Fruit fly (Drosophila melanogaster) whole organism, embryonic: ENCODE data around the gene CG32573.

Source experiments
- Adf1 ChIP-seq: fragments of 200-800 bp; sonication (Bioruptor generic); IDR thresholded peaks from 2 replicates; pipeline ENCODE4 v1.3.6; 2022; ENCODE audit warnings: missing biosample characterization, missing genetic modification characterization
- Aef1 ChIP-seq: fragments of 200-800 bp; sonication (Bioruptor generic); IDR thresholded peaks from 3 replicates; pipeline ENCODE4 v1.3.6; 2022; ENCODE audit warnings: missing biosample characterization, missing genetic modification characterization
- CG10431 ChIP-seq: fragments of 200-800 bp; sonication (Bioruptor generic); optimal IDR thresholded peaks from 3 replicates; lab custom pipeline; 2018; ENCODE audit warnings: missing biosample characterization, mild to moderate bottlenecking, missing genetic modification characterization
- CG12744 ChIP-seq: fragments of 200-800 bp; sonication (Bioruptor generic); optimal IDR thresholded peaks from 2 replicates; lab custom pipeline; 2016; ENCODE audit warnings: missing biosample characterization, missing genetic modification characterization
- CG13624 ChIP-seq: fragments of 200-800 bp; sonication (Bioruptor generic); optimal IDR thresholded peaks from 2 replicates; lab custom pipeline; 2016; ENCODE audit warnings: missing biosample characterization, missing genetic modification characterization
- CG13894 ChIP-seq: fragments of 200-800 bp; sonication (Bioruptor generic); optimal IDR thresholded peaks from 3 replicates; lab custom pipeline; 2018; ENCODE audit warnings: missing biosample characterization, mild to moderate bottlenecking, missing genetic modification characterization, moderate library complexity
- CG15696 ChIP-seq: fragments of 200-800 bp; sonication (Bioruptor generic); optimal IDR thresholded peaks from 2 replicates; lab custom pipeline; 2019; ENCODE audit warnings: missing biosample characterization, mild to moderate bottlenecking, missing genetic modification characterization, moderate library complexity
- CG1603 ChIP-seq: fragments of 200-800 bp; sonication (Bioruptor generic); optimal IDR thresholded peaks from 2 replicates; lab custom pipeline; 2019; ENCODE audit warnings: missing biosample characterization, mild to moderate bottlenecking, missing genetic modification characterization, moderate library complexity
- CG33557 ChIP-seq: fragments of 200-800 bp; sonication (Bioruptor generic); optimal IDR thresholded peaks from 2 replicates; lab custom pipeline; 2019; ENCODE audit warnings: missing biosample characterization, mild to moderate bottlenecking, missing genetic modification characterization, moderate library complexity
- CG42726 ChIP-seq: fragments of 200-800 bp; sonication (Bioruptor generic); IDR thresholded peaks from 2 replicates; pipeline ENCODE4 v1.3.6; 2022; ENCODE audit warnings: missing biosample characterization, missing genetic modification characterization; ENCODE audit not compliant: partially characterized antibody
- CG4360 ChIP-seq: fragments of 200-800 bp; sonication (Bioruptor generic); IDR thresholded peaks from 2 replicates; pipeline ENCODE4 v1.3.6; 2022; ENCODE audit warnings: missing biosample characterization, missing genetic modification characterization
- CG4854 ChIP-seq: fragments of 200-800 bp; sonication (Bioruptor generic); optimal IDR thresholded peaks from 2 replicates; lab custom pipeline; 2016; ENCODE audit warnings: missing biosample characterization, missing genetic modification characterization, inconsistent platforms
- CG6854 ChIP-seq: fragments of 200-800 bp; sonication (Bioruptor generic); optimal IDR thresholded peaks from 3 replicates; lab custom pipeline; 2017; ENCODE audit warnings: missing biosample characterization, mild to moderate bottlenecking, missing genetic modification characterization
- CG7928 ChIP-seq: fragments of 200-800 bp; sonication (Bioruptor generic); optimal IDR thresholded peaks from 2 replicates; lab custom pipeline; 2017; ENCODE audit warnings: missing biosample characterization, mild to moderate bottlenecking, missing genetic modification characterization
- CG8281 ChIP-seq: fragments of 200-800 bp; sonication (Bioruptor generic); optimal IDR thresholded peaks from 2 replicates; lab custom pipeline; 2018; ENCODE audit warnings: missing biosample characterization, mild to moderate bottlenecking, missing genetic modification characterization, moderate library complexity
- CG9215 ChIP-seq: fragments of 200-800 bp; sonication (Bioruptor generic); IDR thresholded peaks from 2 replicates; pipeline ENCODE4 v1.3.6; 2022; ENCODE audit warnings: missing biosample characterization, missing genetic modification characterization
- CG9797 ChIP-seq: fragments of 200-800 bp; sonication (Bioruptor generic); optimal IDR thresholded peaks from 3 replicates; lab custom pipeline; 2018; ENCODE audit warnings: missing biosample characterization, mild to moderate bottlenecking, missing genetic modification characterization
- CG9932 ChIP-seq: fragments of 200-800 bp; sonication (Bioruptor generic); IDR thresholded peaks from 2 replicates; pipeline ENCODE4 v1.3.6; 2022; ENCODE audit warnings: missing biosample characterization, missing genetic modification characterization
- Dll ChIP-seq: fragments of 200-800 bp; sonication (Bioruptor generic); IDR thresholded peaks from 4 replicates; pipeline ENCODE4 v1.3.6; 2022; ENCODE audit warnings: missing biosample characterization, missing genetic modification characterization; ENCODE audit not compliant: partially characterized antibody
- Dp ChIP-seq: fragments of 200-800 bp; sonication (Bioruptor generic); optimal IDR thresholded peaks from 2 replicates; lab custom pipeline; 2018; ENCODE audit warnings: missing biosample characterization, mild to moderate bottlenecking, missing genetic modification characterization, moderate library complexity
- HLH4C ChIP-seq: fragments of 200-800 bp; sonication (Bioruptor generic); IDR thresholded peaks from 3 replicates; pipeline ENCODE4 v1.3.6; 2022; ENCODE audit warnings: missing biosample characterization, missing genetic modification characterization; ENCODE audit not compliant: partially characterized antibody
- HmgZ ChIP-seq: fragments of 200-800 bp; sonication (Bioruptor generic); optimal IDR thresholded peaks from 2 replicates; lab custom pipeline; 2018; ENCODE audit warnings: missing biosample characterization, mild to moderate bottlenecking, missing genetic modification characterization
- Neu2 ChIP-seq: fragments of 200-800 bp; sonication (Bioruptor generic); optimal IDR thresholded peaks from 3 replicates; lab custom pipeline; 2016; ENCODE audit warnings: missing biosample characterization, missing genetic modification characterization, borderline replicate concordance
- Side ChIP-seq: fragments of 200-800 bp; sonication (Bioruptor generic); optimal IDR thresholded peaks from 2 replicates; lab custom pipeline; 2016; ENCODE audit warnings: missing biosample characterization, missing genetic modification characterization
- Sin3A ChIP-seq: fragments of >200 bp; optimal IDR thresholded peaks from 2 replicates; lab custom pipeline; 2018
- Sry-β ChIP-seq: fragments of 200-800 bp; sonication (Bioruptor generic); optimal IDR thresholded peaks from 2 replicates; lab custom pipeline; 2018; ENCODE audit warnings: missing biosample characterization, mild to moderate bottlenecking, missing genetic modification characterization, moderate library complexity
- amos ChIP-seq: fragments of 200-800 bp; sonication (Bioruptor generic); IDR thresholded peaks from 2 replicates; pipeline ENCODE4 v1.3.6; 2022; ENCODE audit warnings: missing biosample characterization, missing genetic modification characterization; ENCODE audit not compliant: partially characterized antibody
- bbx ChIP-seq: fragments of 200-800 bp; sonication (Bioruptor generic); IDR thresholded peaks from 2 replicates; pipeline ENCODE4 v1.3.6; 2022; ENCODE audit warnings: missing biosample characterization, missing genetic modification characterization; ENCODE audit not compliant: partially characterized antibody
- cg ChIP-seq: fragments of 200-800 bp; sonication (Bioruptor generic); optimal IDR thresholded peaks from 3 replicates; lab custom pipeline; 2019; ENCODE audit warnings: missing biosample characterization, mild to moderate bottlenecking, missing genetic modification characterization, moderate library complexity
- chinmo ChIP-seq: fragments of 200-800 bp; sonication (Bioruptor generic); IDR thresholded peaks from 4 replicates; pipeline ENCODE4 v1.3.6; 2022; ENCODE audit warnings: missing biosample characterization, missing genetic modification characterization; ENCODE audit not compliant: partially characterized antibody
- ewg ChIP-seq: fragments of 200-800 bp; sonication (Bioruptor generic); optimal IDR thresholded peaks from 3 replicates; lab custom pipeline; 2017; ENCODE audit warnings: mild to moderate bottlenecking, missing biosample characterization, missing genetic modification reagents, missing genetic modification characterization
- ftz-f1 ChIP-seq: fragments of 200-800 bp; sonication (Bioruptor generic); optimal IDR thresholded peaks from 2 replicates; lab custom pipeline; 2016; ENCODE audit warnings: missing biosample characterization, missing genetic modification characterization
- gcm2 ChIP-seq: fragments of 200-800 bp; sonication (Bioruptor generic); optimal IDR thresholded peaks from 2 replicates; lab custom pipeline; 2016; ENCODE audit warnings: missing biosample characterization, missing genetic modification characterization
- gfzf ChIP-seq: fragments of 200-800 bp; sonication (Bioruptor generic); optimal IDR thresholded peaks from 2 replicates; lab custom pipeline; 2016; ENCODE audit warnings: missing biosample characterization, mild to moderate bottlenecking, missing genetic modification characterization, moderate library complexity
- grau ChIP-seq: fragments of 200-800 bp; optimal IDR thresholded peaks from 3 replicates; lab custom pipeline; 2019; ENCODE audit warnings: missing biosample characterization, mild to moderate bottlenecking, missing genetic modification characterization, moderate library complexity
- gt ChIP-seq: fragments of 200-800 bp; sonication (Bioruptor generic); IDR thresholded peaks from 2 replicates; pipeline ENCODE4 v1.3.6; 2022; ENCODE audit warnings: missing biosample characterization, missing genetic modification characterization
- hth ChIP-seq: fragments of >200 bp; optimal IDR thresholded peaks from 2 replicates; lab custom pipeline; 2017; ENCODE audit warnings: inconsistent platforms
- ind ChIP-seq: fragments of 200-800 bp; sonication (Bioruptor generic); optimal IDR thresholded peaks from 3 replicates; lab custom pipeline; 2016; ENCODE audit warnings: missing biosample characterization, missing genetic modification characterization
- insv ChIP-seq, 2 experiments: fragments of 200-800 bp; sonication (Bioruptor generic); optimal IDR thresholded peaks; 3 replicates each; lab custom pipeline; 2016 to 2018; ENCODE audit warnings: missing biosample characterization in 2 of 2, missing genetic modification characterization in 2 of 2
- inv ChIP-seq: fragments of 200-800 bp; sonication (Bioruptor generic); IDR thresholded peaks from 2 replicates; pipeline ENCODE4 v1.3.6; 2022; ENCODE audit warnings: missing biosample characterization, missing genetic modification characterization; ENCODE audit not compliant: partially characterized antibody
- knrl ChIP-seq: fragments of 200-800 bp; sonication (Bioruptor generic); IDR thresholded peaks from 3 replicates; pipeline ENCODE4 v1.3.6; 2022; ENCODE audit warnings: missing biosample characterization, missing genetic modification characterization; ENCODE audit not compliant: partially characterized antibody
- lmd ChIP-seq: fragments of 200-800 bp; sonication (Bioruptor generic); IDR thresholded peaks from 2 replicates; pipeline ENCODE4 v1.3.6; 2022; ENCODE audit warnings: missing biosample characterization, missing genetic modification characterization
- mld ChIP-seq: fragments of 200-800 bp; sonication (Bioruptor generic); IDR thresholded peaks from 3 replicates; pipeline ENCODE4 v1.3.6; 2022; ENCODE audit warnings: missing biosample characterization, missing genetic modification characterization; ENCODE audit not compliant: partially characterized antibody
- nom ChIP-seq: fragments of 200-800 bp; sonication (Bioruptor generic); optimal IDR thresholded peaks from 2 replicates; lab custom pipeline; 2017; ENCODE audit warnings: missing biosample characterization, missing genetic modification characterization, mild to moderate bottlenecking, moderate library complexity, missing genetic modification reagents
- pnt ChIP-seq: fragments of 200-800 bp; sonication (Bioruptor generic); optimal IDR thresholded peaks from 3 replicates; lab custom pipeline; 2016; ENCODE audit warnings: missing biosample characterization, missing genetic modification characterization
- psq ChIP-seq: fragments of 200-800 bp; sonication (Bioruptor generic); optimal IDR thresholded peaks from 2 replicates; lab custom pipeline; 2017; ENCODE audit warnings: missing biosample characterization, missing genetic modification characterization
- slbo ChIP-seq: fragments of 200-800 bp; sonication (Bioruptor generic); IDR thresholded peaks from 2 replicates; pipeline ENCODE4 v1.3.6; 2022; ENCODE audit warnings: missing biosample characterization, missing genetic modification characterization
- trem ChIP-seq: fragments of 200-800 bp; optimal IDR thresholded peaks from 3 replicates; lab custom pipeline; 2019; ENCODE audit warnings: missing biosample characterization, mild to moderate bottlenecking, missing genetic modification characterization, moderate library complexity
- zen ChIP-seq: fragments of 200-800 bp; sonication (Bioruptor generic); optimal IDR thresholded peaks from 3 replicates; lab custom pipeline; 2018; ENCODE audit warnings: missing biosample characterization, mild to moderate bottlenecking, missing genetic modification characterization, moderate library complexity
- zfh1 ChIP-seq: fragments of 200-800 bp; sonication (Bioruptor generic); IDR thresholded peaks from 3 replicates; pipeline ENCODE4 v1.3.6; 2022; ENCODE audit warnings: missing biosample characterization, missing genetic modification characterization

Gene CG32573

DNA sequence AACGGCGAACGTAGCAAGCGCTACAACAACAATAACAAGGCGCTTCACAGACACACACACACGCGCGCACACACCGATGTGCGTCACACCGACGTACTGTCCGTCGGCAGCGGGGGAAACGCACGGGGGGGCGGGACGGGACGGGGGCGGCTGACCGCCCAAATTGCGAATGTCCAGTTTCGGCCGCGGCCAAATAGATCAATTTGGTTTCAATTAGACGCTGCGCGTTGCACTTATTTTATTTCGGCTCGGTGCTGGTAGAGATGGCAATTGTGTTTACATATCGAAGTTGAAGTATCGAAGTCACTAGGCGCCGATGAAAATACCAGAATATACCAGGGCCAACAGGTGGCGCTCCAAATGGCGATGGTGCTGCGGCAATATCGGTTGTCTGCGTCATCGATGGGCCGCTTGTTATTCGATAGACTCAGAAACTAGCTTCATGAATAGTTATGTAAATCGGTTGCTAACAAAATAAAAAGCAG is 14.0 kb upstream of the CG32573 start, which contains the start of gene Rok (continued):
- TF ChIP-seq bbx (peak; percentile 89), zfh1 (no peak), lmd (GFP tag; lab: Robert Waterston, UW) (peak; percentile 13; the same call in 1 of the 2 replicates), CG13624 (GFP tag; lab: Kevin White, UChicago) (no peak), ftz-f1 (GFP tag; lab: Kevin White, UChicago) (no peak), amos (GFP tag; lab: Robert Waterston, UW) (peak; percentile 89), grau (tag; lab: Kevin White, UChicago) (no peak), CG1603 (tag; lab: Kevin White, UChicago) (peak; percentile 61), gcm2 (GFP tag; lab: Kevin White, UChicago) (no peak), Sry-β (GFP tag; lab: Kevin White, UChicago) (no peak), HLH4C (GFP tag; lab: Robert Waterston, UW) (peak; percentile 79; the same call in 2 of the 3 replicates), Dll (peak; percentile 77), CG6854 (GFP tag; lab: Kevin White, UChicago) (peak; percentile 42), CG4854 (no peak), psq (GFP tag; lab: Kevin White, UChicago) (no peak), CG10431 (GFP tag; lab: Kevin White, UChicago) (no peak), CG13894 (tag; lab: Kevin White, UChicago) (no peak), Dp (GFP tag; lab: Kevin White, UChicago) (peak; percentile 35), knrl (GFP tag; lab: Robert Waterston, UW) (peak; percentile 83), mld (GFP tag; lab: Robert Waterston, UW) (0 out of 3 replicates have a peak, but pooled peaks have one; percentile 25), gfzf (GFP tag; lab: Kevin White, UChicago) (peak; percentile 40), CG9215 (GFP tag; lab: Robert Waterston, UW) (no peak), gt (GFP tag; lab: Robert Waterston, UW) (no peak), Aef1 (peak; percentile 18; the same call in 1 of the 3 replicates), CG9797 (peak; percentile 69), inv (GFP tag; lab: Robert Waterston, UW) (peak; percentile 81), CG42726 (GFP tag; lab: Robert Waterston, UW) (peak; percentile 91), HmgZ (tag; lab: Kevin White, UChicago) (peak; percentile 3), Side (GFP tag; lab: Kevin White, UChicago) (no peak), Sin3A (peak; percentile 69), CG7928 (no peak), insv (GFP tag; optimal IDR thresholded peaks at IDR 0.05; lab: Kevin White, UChicago) (no peak), CG15696 (tag; lab: Kevin White, UChicago) (no peak), slbo (GFP tag; lab: Robert Waterston, UW) (peak; percentile 44; the same call in 1 of the 2 replicates), nom (peak; percentile 11), zen (tag; lab: Kevin White, UChicago) (no peak), hth (lab: Kevin White, UChicago) (no peak), CG8281 (no peak), ind (GFP tag; lab: Kevin White, UChicago) (no peak), Neu2 (GFP tag; lab: Kevin White, UChicago) (peak; percentile 96), ewg (GFP tag; lab: Kevin White, UChicago) (peak; percentile 15), cg (GFP tag; lab: Kevin White, UChicago) (peak; percentile 99), CG33557 (GFP tag; lab: Kevin White, UChicago) (no peak), trem (no peak), chinmo (peak; percentile 76; the same call in 3 of the 4 replicates), pnt (GFP tag; lab: Kevin White, UChicago) (no peak), CG12744 (no peak), Adf1 (GFP tag; lab: Robert Waterston, UW) (peak; percentile 53), CG4360 (GFP tag; lab: Robert Waterston, UW) (peak; percentile 96), CG9932 (GFP tag; lab: Robert Waterston, UW) (peak; percentile 34)
